6 worm cellular contexts compared by ENCODE assay signal in genomic region chrII:12981980-12982575, ce11.
TF ChIP-seq lines count a peak whose summit lies in the region.

No protein-coding gene starts in this region.

TF ChIP-seq in whole organism, L1 larva, 84 proteins besides CTCF, POLR2A, EP300 and RAD21 (continues in another document):
- TF ChIP-seq sup-37 (GFP tag; optimal IDR thresholded peaks at IDR 0.05; lab: Kevin White, UChicago) (no peak), fkh-10 (GFP tag; optimal IDR thresholded peaks at IDR 0.05; lab: Kevin White, UChicago) (no peak), pax-3 (tag; optimal IDR thresholded peaks at IDR 0.05; lab: Kevin White, UChicago) (no peak), nhr-28 (tag; optimal IDR thresholded peaks at IDR 0.05; lab: Kevin White, UChicago) (no peak), blmp-1 (tag; optimal IDR thresholded peaks at IDR 0.05; lab: Kevin White, UChicago) (peak; percentile 25), egl-13 (tag; optimal IDR thresholded peaks at IDR 0.05; lab: Kevin White, UChicago) (no peak), ceh-8 (GFP tag; optimal IDR thresholded peaks at IDR 0.05; lab: Kevin White, UChicago) (no peak), nhr-85 (tag; lab: Kevin White, UChicago) (peak; percentile 93), nhr-71 (tag; optimal IDR thresholded peaks at IDR 0.05; lab: Kevin White, UChicago) (no peak), tbx-2 (tag; optimal IDR thresholded peaks at IDR 0.05; lab: Kevin White, UChicago) (no peak), ztf-11 (tag; optimal IDR thresholded peaks at IDR 0.05; lab: Kevin White, UChicago) (no peak), ceh-90 (tag; optimal IDR thresholded peaks at IDR 0.05; lab: Kevin White, UChicago) (no peak), aly-2 (tag; optimal IDR thresholded peaks at IDR 0.05; lab: Kevin White, UChicago) (no peak), elt-2 (tag; optimal IDR thresholded peaks at IDR 0.05; lab: Kevin White, UChicago) (peak; percentile 71), skn-1 (tag; optimal IDR thresholded peaks at IDR 0.05; lab: Kevin White, UChicago) (no peak), nhr-84 (tag; optimal IDR thresholded peaks at IDR 0.05; lab: Kevin White, UChicago) (no peak), swsn-7 (tag; optimal IDR thresholded peaks at IDR 0.05; lab: Kevin White, UChicago) (no peak)

TF ChIP-seq in whole organism, L2 larva, 48 proteins besides CTCF, POLR2A, EP300 and RAD21:
- TF ChIP-seq crh-2 (tag; optimal IDR thresholded peaks at IDR 0.05; lab: Kevin White, UChicago) (no peak), mab-5 (tag; optimal IDR thresholded peaks at IDR 0.05; lab: Kevin White, UChicago) (no peak), gmeb-1 (tag; optimal IDR thresholded peaks at IDR 0.05; lab: Kevin White, UChicago) (peak; percentile 18), C34F6.9 (tag; optimal IDR thresholded peaks at IDR 0.05; lab: Kevin White, UChicago) (no peak), elt-1 (tag; optimal IDR thresholded peaks at IDR 0.05; lab: Kevin White, UChicago) (peak; percentile 71), ceh-16 (tag; optimal IDR thresholded peaks at IDR 0.05; lab: Kevin White, UChicago) (peak; percentile 92), sma-9 (GFP tag; optimal IDR thresholded peaks at IDR 0.05; lab: Kevin White, UChicago) (peak; percentile 5), sma-9 (tag; optimal IDR thresholded peaks at IDR 0.05; lab: Kevin White, UChicago) (no peak), F13H6.1 (tag; optimal IDR thresholded peaks at IDR 0.05; lab: Kevin White, UChicago) (no peak), skn-1 (tag; optimal IDR thresholded peaks at IDR 0.05; lab: Kevin White, UChicago) (no peak), egl-27 (tag; optimal IDR thresholded peaks at IDR 0.05; lab: Kevin White, UChicago) (peak; percentile 22), ama-1 (optimal IDR thresholded peaks at IDR 0.05; lab: Kevin White, UChicago) (no peak)

TF ChIP-seq in whole organism, L3 larva, 47 proteins besides CTCF, POLR2A, EP300 and RAD21:
- TF ChIP-seq nhr-28 (tag; optimal IDR thresholded peaks at IDR 0.05; lab: Kevin White, UChicago) (no peak), nhr-25 (tag; optimal IDR thresholded peaks at IDR 0.05; lab: Kevin White, UChicago) (peak; percentile 14), fos-1 (tag; optimal IDR thresholded peaks at IDR 0.05; lab: Kevin White, UChicago) (no peak), elt-2 (tag; optimal IDR thresholded peaks at IDR 0.05; lab: Kevin White, UChicago) (peak; percentile 53), pha-4 (tag; optimal IDR thresholded peaks at IDR 0.05; lab: Kevin White, UChicago) (peak; percentile 48), elt-1 (tag; optimal IDR thresholded peaks at IDR 0.05; lab: Kevin White, UChicago) (peak; percentile 92), unc-62 (GFP tag; optimal IDR thresholded peaks at IDR 0.05; lab: Kevin White, UChicago) (peak; percentile 17)

TF ChIP-seq in whole organism, L4 larva, 104 proteins besides CTCF, POLR2A, EP300 and RAD21 (continues in another document):
- TF ChIP-seq nhr-76 (tag; optimal IDR thresholded peaks at IDR 0.05; lab: Kevin White, UChicago) (no peak), tag-97 (GFP tag; IDR thresholded peaks at IDR 0.05; lab: Robert Waterston, UW) (no peak), zag-1 (tag; optimal IDR thresholded peaks at IDR 0.05; lab: Kevin White, UChicago) (no peak), R02D3.7 (tag; optimal IDR thresholded peaks at IDR 0.05; lab: Kevin White, UChicago) (no peak), lim-7 (GFP tag; IDR thresholded peaks at IDR 0.05; lab: Robert Waterston, UW) (no peak), madf-5 (GFP tag; IDR thresholded peaks at IDR 0.05; lab: Robert Waterston, UW) (no peak), nhr-237 (tag; optimal IDR thresholded peaks at IDR 0.05; lab: Kevin White, UChicago) (no peak), nhr-6 (tag; optimal IDR thresholded peaks at IDR 0.05; lab: Kevin White, UChicago) (peak; percentile 42), ceh-20 (GFP tag; IDR thresholded peaks at IDR 0.05; lab: Robert Waterston, UW) (no peak), sdz-12 (GFP tag; optimal IDR thresholded peaks at IDR 0.05; lab: Kevin White, UChicago) (no peak), snpc-1.2 (GFP tag; IDR thresholded peaks at IDR 0.05; lab: Robert Waterston, UW) (no peak), tra-1 (GFP tag; IDR thresholded peaks at IDR 0.05; lab: Robert Waterston, UW) (no peak), nhr-111 (GFP tag; optimal IDR thresholded peaks at IDR 0.05; lab: Kevin White, UChicago) (no peak), egl-43 (GFP tag; IDR thresholded peaks at IDR 0.05; lab: Robert Waterston, UW) (no peak), daf-16 (GFP tag; optimal IDR thresholded peaks at IDR 0.05; lab: Kevin White, UChicago) (no peak), daf-16 (tag; optimal IDR thresholded peaks at IDR 0.05; lab: Kevin White, UChicago) (peak; percentile 82), hlh-11 (tag; optimal IDR thresholded peaks at IDR 0.05; lab: Kevin White, UChicago) (peak; percentile 66), fkh-10 (GFP tag; optimal IDR thresholded peaks at IDR 0.05; lab: Kevin White, UChicago) (no peak), lin-1 (GFP tag; IDR thresholded peaks at IDR 0.05; lab: Robert Waterston, UW) (no peak), nhr-28 (tag; optimal IDR thresholded peaks at IDR 0.05; lab: Kevin White, UChicago) (peak; percentile 30), Y48G9A.11 (GFP tag; IDR thresholded peaks at IDR 0.05; lab: Robert Waterston, UW) (no peak), nhr-48 (tag; optimal IDR thresholded peaks at IDR 0.05; lab: Kevin White, UChicago) (no peak)

TF ChIP-seq in whole organism, mixed stage, embryonic, 35 proteins besides CTCF, POLR2A, EP300 and RAD21:
- TF ChIP-seq unc-62 (GFP tag; optimal IDR thresholded peaks at IDR 0.05; lab: Kevin White, UChicago) (peak; percentile 55), pha-4 (tag; optimal IDR thresholded peaks at IDR 0.05; lab: Kevin White, UChicago) (no peak), ham-2 (GFP tag; optimal IDR thresholded peaks at IDR 0.05; lab: Kevin White, UChicago) (no peak), elt-1 (tag; optimal IDR thresholded peaks at IDR 0.05; lab: Kevin White, UChicago; ENCODE audit: borderline replicate concordance, insufficient read depth) (peak; percentile 86)

TF ChIP-seq in whole organism, young adult, 124 proteins besides CTCF, POLR2A, EP300 and RAD21:
- peak; percentile 26 for TF ChIP-seq nhr-80 (tag; optimal IDR thresholded peaks at IDR 0.05; lab: Kevin White, UChicago)
- no peak for TF ChIP-seq somi-1 (GFP tag; optimal IDR thresholded peaks at IDR 0.05; lab: Kevin White, UChicago)
- TF ChIP-seq tbp1 (GFP tag; optimal IDR thresholded peaks at IDR 0.05; lab: Kevin White, UChicago), result no peak
- no peak for TF ChIP-seq F49E8.2 (tag; optimal IDR thresholded peaks at IDR 0.05; lab: Kevin White, UChicago; ENCODE audit: insufficient read depth)
- TF ChIP-seq ama-1 (optimal IDR thresholded peaks at IDR 0.05; lab: Kevin White, UChicago), result no peak
- no peak for TF ChIP-seq ama-1 (GFP tag; optimal IDR thresholded peaks at IDR 0.05; lab: Kevin White, UChicago)
- no peak for TF ChIP-seq ccch-3 (GFP tag; optimal IDR thresholded peaks at IDR 0.05; lab: Kevin White, UChicago)
- TF ChIP-seq Y79H2A.3 (GFP tag; conservative IDR thresholded peaks at IDR 0.05; lab: Robert Waterston, UW), result no peak
- peak; percentile 80 for TF ChIP-seq unc-62 (GFP tag; optimal IDR thresholded peaks at IDR 0.05; lab: Kevin White, UChicago)
- no peak for TF ChIP-seq B0035.1 (tag; optimal IDR thresholded peaks at IDR 0.05; lab: Kevin White, UChicago)
